Worm (Caenorhabditis elegans) whole organism, L3 larva: ENCODE data around the gene hsd-2.
A peak's percentile ranks its signal among the peaks of the same experiment; 100 is the strongest.

Experiments
- R02D3.7 ChIP-seq: fragments of 150-350 bp; optimal IDR thresholded peaks from 2 replicates; lab custom pipeline; 2014; ENCODE audit warnings: missing biosample characterization, missing genetic modification characterization
- ZK546.5 ChIP-seq: sonication (generic microtip); optimal IDR thresholded peaks from 2 replicates; lab custom pipeline; 2017; ENCODE audit warnings: missing biosample characterization, missing genetic modification characterization
- aly-2 ChIP-seq: fragments of 150-350 bp; optimal IDR thresholded peaks from 2 replicates; lab custom pipeline; 2014; ENCODE audit warnings: missing biosample characterization, missing genetic modification characterization
- ama-1 ChIP-seq: fragments of 150-350 bp; optimal IDR thresholded peaks from 2 replicates; lab custom pipeline; 2018
- ceh-16 ChIP-seq: sonication (generic microtip); optimal IDR thresholded peaks from 2 replicates; lab custom pipeline; 2017; ENCODE audit warnings: missing biosample characterization, missing genetic modification characterization
- ceh-28 ChIP-seq: fragments of 150-350 bp; optimal IDR thresholded peaks from 2 replicates; lab custom pipeline; 2014; ENCODE audit warnings: missing biosample characterization, missing genetic modification reagents, missing genetic modification characterization
- ceh-82 ChIP-seq: fragments of 150-350 bp; optimal IDR thresholded peaks from 2 replicates; lab custom pipeline; 2014; ENCODE audit warnings: missing biosample characterization, missing genetic modification characterization
- ceh-9 ChIP-seq: sonication (generic microtip); optimal IDR thresholded peaks from 2 replicates; lab custom pipeline; 2018; ENCODE audit warnings: missing biosample characterization, missing genetic modification characterization
- daf-12 ChIP-seq: fragments of 150-350 bp; optimal IDR thresholded peaks from 2 replicates; lab custom pipeline; 2014; ENCODE audit warnings: missing biosample characterization, missing genetic modification reagents, missing genetic modification characterization
- egl-27 ChIP-seq: sonication (generic microtip); optimal IDR thresholded peaks from 4 replicates; lab custom pipeline; 2017; ENCODE audit warnings: missing biosample characterization, missing genetic modification reagents, missing genetic modification characterization
- egl-5 ChIP-seq: fragments of 150-350 bp; optimal IDR thresholded peaks from 2 replicates; lab custom pipeline; 2017; ENCODE audit warnings: missing biosample characterization, missing genetic modification reagents, missing genetic modification characterization, inconsistent platforms
- elt-1 ChIP-seq: fragments of 150-350 bp; optimal IDR thresholded peaks from 2 replicates; lab custom pipeline; 2014; ENCODE audit warnings: missing biosample characterization, missing genetic modification characterization
- elt-2 ChIP-seq: sonication (generic microtip); optimal IDR thresholded peaks from 2 replicates; lab custom pipeline; 2016; ENCODE audit warnings: missing genetic modification reagents, mild to moderate bottlenecking, missing genetic modification characterization, missing compliant biosample characterization
- elt-3 ChIP-seq, 3 experiments: fragments of 150-350 bp in 1 of 3; sonication (generic microtip) in 2 of 3; optimal IDR thresholded peaks; 2 replicates in 2 of 3; 4 replicates in 1 of 3; lab custom pipeline; 2014 to 2017; ENCODE audit warnings: missing biosample characterization in 3 of 3, missing genetic modification characterization in 3 of 3
- eor-1 ChIP-seq, 2 experiments: fragments of 150-350 bp; optimal IDR thresholded peaks; 2 replicates each; lab custom pipeline; 2014 to 2018; ENCODE audit warnings: missing biosample characterization in 2 of 2, missing genetic modification characterization in 2 of 2
- fkh-10 ChIP-seq: sonication (generic microtip); optimal IDR thresholded peaks from 2 replicates; lab custom pipeline; 2017; ENCODE audit warnings: missing biosample characterization, missing genetic modification reagents, missing genetic modification characterization
- fkh-2 ChIP-seq: fragments of 150-350 bp; optimal IDR thresholded peaks from 2 replicates; lab custom pipeline; 2014; ENCODE audit warnings: missing biosample characterization, missing genetic modification reagents, missing genetic modification characterization
- fos-1 ChIP-seq: fragments of 150-350 bp; optimal IDR thresholded peaks from 2 replicates; lab custom pipeline; 2014; ENCODE audit warnings: missing biosample characterization, missing genetic modification characterization
- hmg-11 ChIP-seq: sonication (generic microtip); optimal IDR thresholded peaks from 2 replicates; lab custom pipeline; 2016; ENCODE audit warnings: missing genetic modification characterization, missing compliant biosample characterization
- jun-1 ChIP-seq: fragments of 150-350 bp; optimal IDR thresholded peaks from 2 replicates; lab custom pipeline; 2014; ENCODE audit warnings: missing biosample characterization, missing genetic modification reagents, missing genetic modification characterization
- lin-15B ChIP-seq: fragments of 150-350 bp; optimal IDR thresholded peaks from 2 replicates; lab custom pipeline; 2014; ENCODE audit warnings: missing biosample characterization, missing genetic modification characterization
- lin-39 ChIP-seq: fragments of 150-350 bp; optimal IDR thresholded peaks from 2 replicates; lab custom pipeline; 2018; ENCODE audit warnings: missing biosample characterization, missing genetic modification reagents, missing genetic modification characterization
- lsy-12 ChIP-seq: sonication (generic microtip); optimal IDR thresholded peaks from 2 replicates; lab custom pipeline; 2016; ENCODE audit warnings: mild to moderate bottlenecking, missing genetic modification characterization, missing compliant biosample characterization
- mdl-1 ChIP-seq: fragments of 150-350 bp; optimal IDR thresholded peaks from 2 replicates; lab custom pipeline; 2014; ENCODE audit warnings: missing biosample characterization, missing genetic modification characterization
- mml-1 ChIP-seq: fragments of 150-350 bp; sonication (generic microtip); optimal IDR thresholded peaks from 3 replicates; lab custom pipeline; 2014; ENCODE audit warnings: missing biosample characterization, missing genetic modification characterization
- nfya-1 ChIP-seq: sonication (generic microtip); optimal IDR thresholded peaks from 2 replicates; lab custom pipeline; 2017; ENCODE audit warnings: missing genetic modification characterization, mild to moderate bottlenecking, missing compliant biosample characterization, antibody characterized with exemption, moderate library complexity; ENCODE audit not compliant: insufficient read depth
- nhr-11 ChIP-seq: fragments of 150-350 bp; optimal IDR thresholded peaks from 2 replicates; lab custom pipeline; 2014; ENCODE audit warnings: missing biosample characterization, missing genetic modification characterization
- nhr-12 ChIP-seq: fragments of 150-350 bp; optimal IDR thresholded peaks from 2 replicates; lab custom pipeline; 2014; ENCODE audit warnings: missing biosample characterization, missing genetic modification characterization
- nhr-23 ChIP-seq: fragments of 150-350 bp; optimal IDR thresholded peaks from 2 replicates; lab custom pipeline; 2014; ENCODE audit warnings: missing biosample characterization, missing genetic modification reagents, missing genetic modification characterization
- nhr-237 ChIP-seq: fragments of 150-350 bp; optimal IDR thresholded peaks from 2 replicates; lab custom pipeline; 2014; ENCODE audit warnings: missing biosample characterization, missing genetic modification characterization
- nhr-25 ChIP-seq: sonication (generic microtip); optimal IDR thresholded peaks from 2 replicates; lab custom pipeline; 2017; ENCODE audit warnings: missing biosample characterization, missing genetic modification characterization
- nhr-28 ChIP-seq: fragments of 150-350 bp; optimal IDR thresholded peaks from 2 replicates; lab custom pipeline; 2014; ENCODE audit warnings: missing biosample characterization, missing genetic modification characterization
- nhr-43 ChIP-seq: sonication (generic microtip); optimal IDR thresholded peaks from 2 replicates; lab custom pipeline; 2016; ENCODE audit warnings: mild to moderate bottlenecking, missing genetic modification characterization, missing compliant biosample characterization; ENCODE audit not compliant: poor library complexity, severe bottlenecking
- nhr-67 ChIP-seq: fragments of 150-350 bp; optimal IDR thresholded peaks from 2 replicates; lab custom pipeline; 2014; ENCODE audit warnings: missing biosample characterization, missing genetic modification characterization
- nhr-76 ChIP-seq: fragments of 150-350 bp; sonication (generic microtip); optimal IDR thresholded peaks from 5 replicates; lab custom pipeline; 2014; ENCODE audit warnings: missing biosample characterization, missing genetic modification characterization
- nhr-77 ChIP-seq: fragments of 150-350 bp; optimal IDR thresholded peaks from 2 replicates; lab custom pipeline; 2014; ENCODE audit warnings: missing biosample characterization, missing genetic modification characterization
- pha-4 ChIP-seq: fragments of 150-350 bp; optimal IDR thresholded peaks from 2 replicates; lab custom pipeline; 2014; ENCODE audit warnings: missing biosample characterization, missing genetic modification reagents, missing genetic modification characterization
- pqm-1 ChIP-seq: fragments of 150-350 bp; optimal IDR thresholded peaks from 2 replicates; lab custom pipeline; 2017; ENCODE audit warnings: missing biosample characterization, missing genetic modification characterization, inconsistent platforms
- sea-2 ChIP-seq: fragments of 150-350 bp; sonication (generic microtip); optimal IDR thresholded peaks from 4 replicates; lab custom pipeline; 2014; ENCODE audit warnings: missing biosample characterization, missing genetic modification reagents, missing genetic modification characterization
- skn-1 ChIP-seq: fragments of 150-350 bp; optimal IDR thresholded peaks from 2 replicates; lab custom pipeline; 2014; ENCODE audit warnings: missing biosample characterization, missing genetic modification characterization
- snpc-4 ChIP-seq: fragments of 150-350 bp; optimal IDR thresholded peaks from 2 replicates; lab custom pipeline; 2014; ENCODE audit warnings: missing biosample characterization, missing genetic modification characterization
- tbx-2 ChIP-seq: sonication (generic microtip); optimal IDR thresholded peaks from 2 replicates; lab custom pipeline; 2016; ENCODE audit warnings: mild to moderate bottlenecking, missing genetic modification characterization, missing compliant biosample characterization
- unc-39 ChIP-seq: sonication (generic microtip); optimal IDR thresholded peaks from 4 replicates; lab custom pipeline; 2017; ENCODE audit warnings: missing biosample characterization, missing genetic modification characterization
- unc-62 ChIP-seq: fragments of 150-350 bp; sonication (generic microtip); optimal IDR thresholded peaks from 4 replicates; lab custom pipeline; 2014; ENCODE audit warnings: missing biosample characterization, missing genetic modification reagents, missing genetic modification characterization
- zag-1 ChIP-seq: fragments of 150-350 bp; optimal IDR thresholded peaks from 2 replicates; lab custom pipeline; 2014; ENCODE audit warnings: missing biosample characterization, missing genetic modification characterization
- ztf-11 ChIP-seq: fragments of 150-350 bp; optimal IDR thresholded peaks from 2 replicates; lab custom pipeline; 2014; ENCODE audit warnings: missing biosample characterization, missing genetic modification characterization
- ztf-4 ChIP-seq: fragments of 150-350 bp; optimal IDR thresholded peaks from 2 replicates; lab custom pipeline; 2014; ENCODE audit warnings: missing biosample characterization, missing genetic modification characterization

hsd-2 gene

ce11 chrX:4969228-4969627 is 35.8 kb upstream of the hsd-2 start, which contains the start of gene M03F4.6:
M03F4.6 (minus strand) TSS chrX:4969328.
- TF ChIP-seq ceh-16 (tag; lab: Kevin White, UChicago), result no peak
- no peak for TF ChIP-seq daf-12 (tag; lab: Kevin White, UChicago)
- peak; percentile 29 for TF ChIP-seq ceh-28 (tag; lab: Kevin White, UChicago)
- no peak for TF ChIP-seq mdl-1 (tag; lab: Kevin White, UChicago)
- TF ChIP-seq nhr-77 (tag; lab: Kevin White, UChicago), result no peak
- no peak for TF ChIP-seq fkh-2 (tag; lab: Kevin White, UChicago)
- no peak for TF ChIP-seq lsy-12 (tag; lab: Kevin White, UChicago)
- TF ChIP-seq nhr-23 (tag; lab: Kevin White, UChicago), result peak; percentile 96
- peak; percentile 87 for TF ChIP-seq ama-1 (lab: Kevin White, UChicago)
- TF ChIP-seq unc-39 (tag; lab: Kevin White, UChicago), result no peak
- peak; percentile 46 for TF ChIP-seq egl-5
- TF ChIP-seq ceh-82 (tag; lab: Kevin White, UChicago), result no peak
- TF ChIP-seq nhr-12 (tag; lab: Kevin White, UChicago), result no peak
- no peak for TF ChIP-seq nhr-67 (tag; lab: Kevin White, UChicago)
- no peak for TF ChIP-seq jun-1 (tag; lab: Kevin White, UChicago)
- TF ChIP-seq elt-1, result no peak
- TF ChIP-seq nhr-25 (tag; lab: Kevin White, UChicago), result peak; percentile 80
- no peak for TF ChIP-seq skn-1 (tag; lab: Kevin White, UChicago)
- no peak for TF ChIP-seq lin-15B (tag; lab: Kevin White, UChicago)
- TF ChIP-seq pqm-1 (tag; lab: Kevin White, UChicago), result no peak
- TF ChIP-seq eor-1 (tag; optimal IDR thresholded peaks at IDR 0.05; lab: Kevin White, UChicago), result no peak
- no peak for TF ChIP-seq egl-27 (tag; lab: Kevin White, UChicago)
- peak; percentile 66 for TF ChIP-seq tbx-2 (tag; lab: Kevin White, UChicago)
- TF ChIP-seq ztf-11, result no peak
- TF ChIP-seq zag-1 (tag; lab: Kevin White, UChicago), result no peak
- no peak for TF ChIP-seq pha-4
- TF ChIP-seq fkh-10, result no peak
- no peak for TF ChIP-seq ceh-9 (tag; lab: Kevin White, UChicago)
- TF ChIP-seq nhr-11 (tag; lab: Kevin White, UChicago), result no peak
- TF ChIP-seq aly-2, result no peak
- no peak for TF ChIP-seq sea-2 (GFP tag; lab: Kevin White, UChicago)
- TF ChIP-seq R02D3.7, result no peak
- TF ChIP-seq nhr-28, result no peak
- no peak for TF ChIP-seq lin-39 (tag; lab: Kevin White, UChicago)
- no peak for TF ChIP-seq nhr-237 (tag; lab: Kevin White, UChicago)
- TF ChIP-seq unc-62 (GFP tag; lab: Kevin White, UChicago), result no peak
- TF ChIP-seq fos-1 (tag; lab: Kevin White, UChicago), result no peak
- no peak for TF ChIP-seq elt-2 (tag; lab: Kevin White, UChicago)
- no peak for TF ChIP-seq mml-1
- no peak for TF ChIP-seq snpc-4 (tag; lab: Kevin White, UChicago)
- no peak for TF ChIP-seq ZK546.5 (tag; lab: Kevin White, UChicago)
- TF ChIP-seq ztf-4 (tag; lab: Kevin White, UChicago), result peak; percentile 2
- no peak for TF ChIP-seq hmg-11 (tag; lab: Kevin White, UChicago)
- TF ChIP-seq nhr-43, result peak; percentile 67
- no peak for TF ChIP-seq nhr-76 (tag; lab: Kevin White, UChicago)
- TF ChIP-seq nfya-1 (tag; lab: Kevin White, UChicago), result peak; percentile 15
- TF ChIP-seq elt-3 (tag; optimal IDR thresholded peaks at IDR 0.05; lab: Kevin White, UChicago), result peak in 1 of 3 experiments; percentile 48
